Fruit fly (Drosophila melanogaster): ENCODE data around the gene AttD.

The AttD gene

DNA sequence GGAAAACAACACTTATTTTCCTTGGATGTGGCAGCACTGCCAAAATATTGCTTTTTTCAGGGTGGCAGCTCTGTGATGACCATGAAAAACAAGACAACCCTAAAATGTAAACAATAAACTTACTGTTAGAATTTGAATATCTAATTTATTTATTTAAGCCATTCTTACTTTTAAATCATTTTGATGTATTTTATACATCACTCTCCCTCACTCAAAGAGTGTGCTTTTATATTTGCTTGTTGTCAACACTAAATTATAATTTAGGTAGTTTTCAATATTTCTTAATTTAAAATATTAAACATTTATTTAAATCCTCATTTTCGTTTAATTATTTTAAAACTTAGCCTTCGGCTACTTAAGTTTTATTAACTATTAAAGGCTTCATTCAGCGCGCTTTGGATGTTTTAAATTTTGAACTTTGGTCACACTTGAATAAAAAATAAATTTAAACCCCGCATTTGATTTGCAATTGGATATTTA is 45.8 kb downstream of the AttD start, which contains the start of the genes CG7523 and Mps1 (continued):
- TF ChIP-seq E2f2 (GFP tag; IDR thresholded peaks at IDR 0.05) (peak; percentile 83; the same call in 1 of the 2 replicates), CG8924 (tag; optimal IDR thresholded peaks at IDR 0.05) (peak; percentile 67), CTCF (GFP tag; optimal IDR thresholded peaks at IDR 0.05) (peak; percentile 55), kay (GFP tag; optimal IDR thresholded peaks at IDR 0.05) (peak; percentile 65), Doc3 (GFP tag; IDR thresholded peaks at IDR 0.05; ENCODE audit: partially characterized antibody) (no peak), pzg (GFP tag; optimal IDR thresholded peaks at IDR 0.05) (peak; percentile 73), CG9727 (GFP tag; optimal IDR thresholded peaks at IDR 0.05) (peak; percentile 10), Usf (GFP tag; optimal IDR thresholded peaks at IDR 0.05) (no peak), ci (GFP tag; IDR thresholded peaks at IDR 0.05) (peak; percentile 25; the same call in 1 of the 3 replicates), seq (GFP tag; IDR thresholded peaks at IDR 0.05) (no peak), Dll (GFP tag; IDR thresholded peaks at IDR 0.05; ENCODE audit: partially characterized antibody) (0 out of 4 replicates have a peak, but pooled peaks have one; percentile 22), Stat92E (GFP tag; optimal IDR thresholded peaks at IDR 0.05) (peak in 1 of 3 experiments; percentile 36), CG9797 (GFP tag; optimal IDR thresholded peaks at IDR 0.05) (peak; percentile 53), row (GFP tag; IDR thresholded peaks at IDR 0.05) (peak; percentile 29; the same call in 1 of the 3 replicates), CG3995 (GFP tag; optimal IDR thresholded peaks at IDR 0.05) (peak; percentile 9), CoRest (tag; optimal IDR thresholded peaks at IDR 0.05) (peak; percentile 16), hkb (optimal IDR thresholded peaks at IDR 0.05) (peak; percentile 3), hkb (GFP tag; IDR thresholded peaks at IDR 0.05) (no peak), trem (tag; optimal IDR thresholded peaks at IDR 0.05) (peak; percentile 82), CG15514 (GFP tag; optimal IDR thresholded peaks at IDR 0.05) (peak; percentile 73), pan (optimal IDR thresholded peaks at IDR 0.05) (no peak), pan (GFP tag; optimal IDR thresholded peaks at IDR 0.05 in 1 of 2, IDR thresholded peaks at IDR 0.05 in 1 of 2) (peak in 1 of 2 experiments; percentile 31), amos (GFP tag; IDR thresholded peaks at IDR 0.05; ENCODE audit: partially characterized antibody) (peak; percentile 30; the same call in 1 of the 2 replicates), lilli (GFP tag; optimal IDR thresholded peaks at IDR 0.05) (peak; percentile 31), ftz-f1 (GFP tag; optimal IDR thresholded peaks at IDR 0.05) (peak; percentile 98), dimm (GFP tag; IDR thresholded peaks at IDR 0.05) (no peak), gfzf (GFP tag; optimal IDR thresholded peaks at IDR 0.05) (peak; percentile 65), CG2116 (GFP tag; optimal IDR thresholded peaks at IDR 0.05) (peak; percentile 68), CG17912 (GFP tag; optimal IDR thresholded peaks at IDR 0.05) (peak; percentile 59)
